Worm (Caenorhabditis elegans) whole organism, late embryonic: ENCODE measurements around the gene ceh-23.

Experiments
- C38D4.7 ChIP-seq: fragments of 200-800 bp; sonication (Bioruptor generic); optimal IDR thresholded peaks from 2 replicates; lab custom pipeline; 2018; ENCODE audit warnings: mild to moderate bottlenecking, missing genetic modification characterization, moderate library complexity, missing compliant biosample characterization
- F13H6.1 ChIP-seq: sonication (generic microtip); optimal IDR thresholded peaks from 2 replicates; lab custom pipeline; 2016; ENCODE audit warnings: missing genetic modification characterization, missing compliant biosample characterization
- ama-1 ChIP-seq: fragments of 150-350 bp; optimal IDR thresholded peaks from 2 replicates; lab custom pipeline; 2014
- ceh-14 ChIP-seq: sonication (generic microtip); optimal IDR thresholded peaks from 2 replicates; lab custom pipeline; 2016; ENCODE audit warnings: missing genotype, missing genetic modification characterization, missing compliant biosample characterization
- ceh-18 ChIP-seq: sonication (generic microtip); optimal IDR thresholded peaks from 2 replicates; lab custom pipeline; 2016; ENCODE audit warnings: missing genetic modification characterization, missing compliant biosample characterization
- ceh-19 ChIP-seq: fragments of 200-800 bp; sonication (Bioruptor generic); optimal IDR thresholded peaks from 2 replicates; lab custom pipeline; 2018; ENCODE audit warnings: mild to moderate bottlenecking, missing genetic modification characterization, missing compliant biosample characterization
- ceh-34 ChIP-seq: sonication (generic microtip); optimal IDR thresholded peaks from 2 replicates; lab custom pipeline; 2016; ENCODE audit warnings: mild to moderate bottlenecking, missing genetic modification characterization, missing compliant biosample characterization
- ceh-45 ChIP-seq: fragments of 200-800 bp; sonication (Bioruptor generic); IDR thresholded peaks from 2 replicates; pipeline ENCODE4 v1.3.6; 2022; ENCODE audit warnings: missing genetic modification reagents, missing genetic modification characterization, missing compliant biosample characterization
- ceh-9 ChIP-seq: sonication (generic microtip); optimal IDR thresholded peaks from 2 replicates; lab custom pipeline; 2016; ENCODE audit warnings: mild to moderate bottlenecking, missing genetic modification characterization, inconsistent platforms, missing compliant biosample characterization
- che-1 ChIP-seq: sonication (generic microtip); optimal IDR thresholded peaks from 2 replicates; lab custom pipeline; 2016; ENCODE audit warnings: mild to moderate bottlenecking, missing genetic modification characterization, missing compliant biosample characterization
- dve-1 ChIP-seq: sonication (generic microtip); optimal IDR thresholded peaks from 2 replicates; lab custom pipeline; 2017; ENCODE audit warnings: antibody characterized with exemption, mild to moderate bottlenecking, missing genetic modification characterization, missing compliant biosample characterization
- elt-2 ChIP-seq: sonication (generic microtip); optimal IDR thresholded peaks from 2 replicates; lab custom pipeline; 2016; ENCODE audit warnings: missing genetic modification reagents, missing genetic modification characterization, missing compliant biosample characterization
- eyg-1 ChIP-seq: sonication (generic microtip); optimal IDR thresholded peaks from 2 replicates; lab custom pipeline; 2016; ENCODE audit warnings: missing genotype, missing genetic modification characterization, missing compliant biosample characterization
- fax-1 ChIP-seq: sonication (generic microtip); optimal IDR thresholded peaks from 2 replicates; lab custom pipeline; 2016; ENCODE audit warnings: missing genotype, missing genetic modification characterization, missing compliant biosample characterization
- fkh-6 ChIP-seq: sonication (generic microtip); optimal IDR thresholded peaks from 2 replicates; lab custom pipeline; 2016; ENCODE audit warnings: missing genetic modification characterization, missing compliant biosample characterization
- gmeb-2 ChIP-seq: sonication (generic microtip); optimal IDR thresholded peaks from 2 replicates; lab custom pipeline; 2016; ENCODE audit warnings: missing genetic modification characterization, inconsistent platforms, missing compliant biosample characterization
- hlh-13 ChIP-seq: fragments of 200-800 bp; sonication (Bioruptor generic); optimal IDR thresholded peaks from 2 replicates; lab custom pipeline; 2018; ENCODE audit warnings: mild to moderate bottlenecking, missing genetic modification characterization, missing compliant biosample characterization
- hlh-15 ChIP-seq: sonication (generic microtip); optimal IDR thresholded peaks from 2 replicates; lab custom pipeline; 2016; ENCODE audit warnings: missing genetic modification characterization, missing compliant biosample characterization
- mec-3 ChIP-seq: sonication (generic microtip); optimal IDR thresholded peaks from 2 replicates; lab custom pipeline; 2016; ENCODE audit warnings: borderline replicate concordance, missing genetic modification characterization, missing compliant biosample characterization
- nfya-1 ChIP-seq: sonication (generic microtip); optimal IDR thresholded peaks from 2 replicates; lab custom pipeline; 2017; ENCODE audit warnings: missing genetic modification characterization, mild to moderate bottlenecking, missing compliant biosample characterization, antibody characterized with exemption, moderate library complexity
- nhr-11 ChIP-seq: fragments of 150-350 bp; optimal IDR thresholded peaks from 2 replicates; lab custom pipeline; 2014; ENCODE audit warnings: missing biosample characterization, missing genetic modification characterization
- nhr-232 ChIP-seq: sonication (generic microtip); optimal IDR thresholded peaks from 2 replicates; lab custom pipeline; 2016; ENCODE audit warnings: missing genetic modification characterization, missing compliant biosample characterization
- npax-4 ChIP-seq: sonication (generic microtip); optimal IDR thresholded peaks from 2 replicates; lab custom pipeline; 2016; ENCODE audit warnings: missing genetic modification characterization, missing compliant biosample characterization
- pat-9 ChIP-seq: fragments of 200-800 bp; sonication (Bioruptor generic); optimal IDR thresholded peaks from 2 replicates; lab custom pipeline; 2018; ENCODE audit warnings: mild to moderate bottlenecking, missing genetic modification characterization, moderate library complexity, missing compliant biosample characterization
- pha-2 ChIP-seq: sonication (generic microtip); optimal IDR thresholded peaks from 2 replicates; lab custom pipeline; 2017; ENCODE audit warnings: mild to moderate bottlenecking, missing genetic modification characterization, missing compliant biosample characterization
- pha-4 ChIP-seq: fragments of 150-350 bp; optimal IDR thresholded peaks from 2 replicates; lab custom pipeline; 2018; ENCODE audit warnings: missing biosample characterization, missing genetic modification reagents, missing genetic modification characterization
- pqm-1 ChIP-seq: sonication (generic microtip); optimal IDR thresholded peaks from 2 replicates; lab custom pipeline; 2016; ENCODE audit warnings: missing genetic modification characterization, missing compliant biosample characterization
- pros-1 ChIP-seq: fragments of 150-350 bp; optimal IDR thresholded peaks from 2 replicates; lab custom pipeline; 2014; ENCODE audit warnings: missing biosample characterization, missing genetic modification reagents, missing genetic modification characterization
- ref-2 ChIP-seq: sonication (generic microtip); optimal IDR thresholded peaks from 2 replicates; lab custom pipeline; 2016; ENCODE audit warnings: missing genetic modification characterization, missing compliant biosample characterization
- rnt-1 ChIP-seq: sonication (generic microtip); optimal IDR thresholded peaks from 2 replicates; lab custom pipeline; 2016; ENCODE audit warnings: missing genetic modification characterization, missing compliant biosample characterization
- sdc-2 ChIP-seq: sonication (generic microtip); optimal IDR thresholded peaks from 2 replicates; lab custom pipeline; 2016; ENCODE audit warnings: missing genotype, missing genetic modification characterization, missing compliant biosample characterization
- sox-2 ChIP-seq: fragments of 200-800 bp; sonication (Bioruptor generic); IDR thresholded peaks from 2 replicates; pipeline ENCODE4 v1.3.6; 2022; ENCODE audit warnings: missing genetic modification reagents, missing genetic modification characterization, missing compliant biosample characterization
- syd-9 ChIP-seq: sonication (generic microtip); optimal IDR thresholded peaks from 2 replicates; lab custom pipeline; 2016; ENCODE audit warnings: mild to moderate bottlenecking, missing genetic modification characterization, moderate library complexity, missing compliant biosample characterization
- tbx-7 ChIP-seq: sonication (generic microtip); optimal IDR thresholded peaks from 2 replicates; lab custom pipeline; 2016; ENCODE audit warnings: missing genotype, missing genetic modification characterization, missing compliant biosample characterization
- ttx-3 ChIP-seq: sonication (generic microtip); optimal IDR thresholded peaks from 2 replicates; lab custom pipeline; 2016; ENCODE audit warnings: missing genetic modification reagents, missing genetic modification characterization, missing compliant biosample characterization
- unc-3 ChIP-seq, 2 experiments: fragments of 200-800 bp in 1 of 2; sonication (Bioruptor generic) in 1 of 2; sonication (generic microtip) in 1 of 2; conservative IDR thresholded peaks in 1 of 2; optimal IDR thresholded peaks in 1 of 2; 2 replicates each; pipeline versions ENCODE4 v1.3.6 to Lab custom; 2016 to 2022; ENCODE audit warnings: missing compliant biosample characterization in 2 of 2, missing genetic modification characterization in 2 of 2, missing genetic modification reagents in 1 of 2
- unc-42 ChIP-seq: sonication (generic microtip); optimal IDR thresholded peaks from 2 replicates; lab custom pipeline; 2016; ENCODE audit warnings: missing genotype, missing genetic modification characterization, missing compliant biosample characterization
- unc-55 ChIP-seq: sonication (generic microtip); optimal IDR thresholded peaks from 2 replicates; lab custom pipeline; 2017; ENCODE audit warnings: missing biosample characterization, missing genetic modification reagents, missing genetic modification characterization
- zip-5 ChIP-seq: sonication (generic microtip); optimal IDR thresholded peaks from 2 replicates; lab custom pipeline; 2016; ENCODE audit warnings: missing genetic modification characterization, missing compliant biosample characterization
- ztf-16 ChIP-seq: sonication (generic microtip); optimal IDR thresholded peaks from 2 replicates; lab custom pipeline; 2017; ENCODE audit warnings: missing genetic modification characterization, missing compliant biosample characterization

Gene ceh-23

DNA sequence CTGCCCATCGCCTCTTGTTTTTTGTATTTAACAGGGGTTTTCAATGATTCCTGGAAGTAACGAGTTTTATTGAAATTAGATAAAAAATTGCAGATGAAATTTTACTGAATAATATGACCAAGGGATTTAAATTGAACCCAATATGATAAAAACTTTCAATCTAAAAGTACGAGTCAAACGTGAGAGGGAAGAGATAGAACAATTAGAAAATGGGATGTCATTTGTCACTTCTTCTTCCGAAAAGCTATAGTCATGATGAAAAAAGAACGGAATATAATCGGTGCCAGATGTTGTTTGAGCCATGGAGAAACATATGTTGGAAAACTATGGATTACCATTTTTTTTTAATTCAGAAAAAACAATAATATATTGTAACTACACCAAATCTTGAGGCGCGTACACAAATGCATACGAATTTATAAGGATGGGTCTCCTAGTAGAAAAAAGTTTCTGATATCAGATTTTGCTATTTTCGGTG lies 39.5 kb downstream of the ceh-23 start, which contains the start of gene sup-18:
Gene sup-18 (minus strand): TSS at position 51 of the 478 bp plus-strand sequence.
- TF ChIP-seq mec-3 (no peak), hlh-15 (tag; lab: Kevin White, UChicago) (no peak), pros-1 (tag; lab: Kevin White, UChicago) (no peak), pha-2 (no peak), ceh-34 (tag; lab: Kevin White, UChicago) (no peak), fkh-6 (tag; lab: Kevin White, UChicago) (no peak), syd-9 (no peak)
- TF ChIP-seq, all 69 proteins: peak for 0

DNA sequence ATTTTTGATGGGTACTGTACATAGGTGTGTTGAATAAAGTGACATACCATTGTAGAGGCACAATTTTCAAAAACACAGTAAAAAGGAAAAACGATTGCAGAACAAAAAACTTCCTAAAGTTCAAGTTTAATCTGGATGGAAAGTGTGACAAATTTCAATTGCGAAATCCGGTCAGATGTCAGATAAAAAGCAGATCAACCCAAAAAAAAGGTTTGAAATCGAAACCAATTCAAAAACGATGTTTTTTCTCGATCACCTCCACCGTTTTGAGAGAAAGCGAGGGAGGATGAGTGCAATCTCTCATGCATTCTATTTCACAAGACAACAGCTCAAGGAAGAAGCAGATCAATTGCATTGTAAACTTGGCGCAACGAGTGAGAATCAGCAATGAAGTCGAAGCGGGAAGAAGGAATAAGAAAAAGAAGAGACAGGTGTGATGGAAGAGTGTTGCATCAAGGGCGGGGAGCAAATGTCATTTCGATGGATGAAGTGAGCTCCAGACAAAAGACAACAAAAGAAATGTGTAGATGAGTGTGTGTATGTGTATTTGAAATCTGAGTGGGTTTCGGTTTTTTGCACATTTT lies 40.8 kb downstream of the ceh-23 start:
- no peak for TF ChIP-seq pat-9 (tag; lab: Kevin White, UChicago)
- no peak for TF ChIP-seq ttx-3 (tag; lab: Kevin White, UChicago)
- TF ChIP-seq pha-4 (tag; lab: Kevin White, UChicago), result no peak
- TF ChIP-seq ama-1 (lab: Kevin White, UChicago), result no peak
- TF ChIP-seq C38D4.7 (GFP tag; lab: Kevin White, UChicago), result no peak
- TF ChIP-seq ref-2 (tag; lab: Kevin White, UChicago), result no peak
- no peak for TF ChIP-seq eyg-1 (tag; lab: Kevin White, UChicago)
- no peak for TF ChIP-seq mec-3
- peak; percentile 72 for TF ChIP-seq unc-55
- TF ChIP-seq tbx-7 (tag; lab: Kevin White, UChicago), result no peak
- no peak for TF ChIP-seq sox-2 (GFP tag; lab: Robert Waterston, UW)
- TF ChIP-seq pqm-1 (tag; lab: Kevin White, UChicago), result no peak
- no peak for TF ChIP-seq unc-3 (GFP tag; conservative IDR thresholded peaks at IDR 0.05; lab: Robert Waterston, UW)
- TF ChIP-seq unc-3 (tag; optimal IDR thresholded peaks at IDR 0.05; lab: Kevin White, UChicago), result no peak
- TF ChIP-seq fax-1 (tag; lab: Kevin White, UChicago), result no peak
- peak; percentile 75 for TF ChIP-seq ceh-18 (tag; lab: Kevin White, UChicago)
- no peak for TF ChIP-seq F13H6.1
- peak; percentile 46 for TF ChIP-seq rnt-1 (tag; lab: Kevin White, UChicago)
- no peak for TF ChIP-seq che-1 (tag; lab: Kevin White, UChicago)
- no peak for TF ChIP-seq nfya-1 (tag; lab: Kevin White, UChicago)
- TF ChIP-seq zip-5 (tag; lab: Kevin White, UChicago), result no peak
- TF ChIP-seq hlh-13, result no peak
- TF ChIP-seq npax-4, result no peak
- TF ChIP-seq ztf-16 (tag; lab: Kevin White, UChicago), result no peak
- no peak for TF ChIP-seq nhr-232 (tag; lab: Kevin White, UChicago)
- TF ChIP-seq sdc-2 (tag; lab: Kevin White, UChicago), result no peak
- no peak for TF ChIP-seq elt-2 (tag; lab: Kevin White, UChicago)
- no peak for TF ChIP-seq ceh-19
- TF ChIP-seq, all 69 proteins: peak for 3

DNA sequence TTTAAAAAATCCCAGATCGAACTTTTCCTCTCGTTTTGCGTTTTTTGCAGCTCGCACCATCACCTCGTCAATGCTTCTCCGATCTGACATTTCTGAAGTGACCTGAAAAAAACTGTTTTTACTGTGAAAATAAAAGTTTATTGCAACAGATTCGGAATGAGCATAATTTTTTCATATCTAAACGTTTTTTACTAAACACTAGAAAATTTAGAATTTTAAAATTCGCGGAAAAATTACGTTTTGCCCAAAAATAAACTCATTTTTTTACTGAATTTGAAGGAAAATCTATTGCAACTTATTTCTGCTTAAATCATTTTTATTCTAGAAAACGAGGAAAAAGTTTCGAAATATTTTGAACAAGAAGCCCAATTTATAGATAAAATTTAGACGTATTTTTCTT lies 43.5 kb downstream of the ceh-23 start, which contains the start of gene ZK688.9:
Gene ZK688.9 (minus strand): TSS at position 101 of the 400 bp plus-strand sequence.
- TF ChIP-seq nhr-11 (no peak), nhr-232 (tag; lab: Kevin White, UChicago) (no peak), unc-42 (tag; lab: Kevin White, UChicago) (no peak), dve-1 (tag; lab: Kevin White, UChicago) (no peak), ceh-14 (tag; lab: Kevin White, UChicago) (no peak), tbx-7 (tag; lab: Kevin White, UChicago) (no peak), ref-2 (tag; lab: Kevin White, UChicago) (no peak), pqm-1 (tag; lab: Kevin White, UChicago) (no peak), ztf-16 (tag; lab: Kevin White, UChicago) (no peak), gmeb-2 (no peak), ceh-9 (tag; lab: Kevin White, UChicago) (no peak), elt-2 (tag; lab: Kevin White, UChicago) (no peak), ceh-45 (GFP tag; lab: Robert Waterston, UW) (no peak)
